Fruit fly (Drosophila melanogaster): ENCODE results near the gene 5-HT2A.

dm6 chr3R:4666014-4666652 is 53.5 kb downstream of the 5-HT2A start:
- TF ChIP-seq eg (GFP tag; IDR thresholded peaks at IDR 0.05) = no peak
- TF ChIP-seq CG6792 (GFP tag; optimal IDR thresholded peaks at IDR 0.05) = no peak
- TF ChIP-seq Sox15 (GFP tag; optimal IDR thresholded peaks at IDR 0.05) = no peak
- TF ChIP-seq fkh (GFP tag; optimal IDR thresholded peaks at IDR 0.05) = no peak
- no peak for TF ChIP-seq CG11294 (GFP tag; IDR thresholded peaks at IDR 0.05)
- TF ChIP-seq ss (GFP tag; optimal IDR thresholded peaks at IDR 0.05) = no peak
- no peak for TF ChIP-seq Hr39 (GFP tag; optimal IDR thresholded peaks at IDR 0.05)
- TF ChIP-seq Gug (GFP tag; IDR thresholded peaks at IDR 0.05) = no peak
- no peak for TF ChIP-seq CG3919 (GFP tag; optimal IDR thresholded peaks at IDR 0.05)
- TF ChIP-seq dac (GFP tag; optimal IDR thresholded peaks at IDR 0.05) = no peak
- no peak for TF ChIP-seq Sox14 (GFP tag; optimal IDR thresholded peaks at IDR 0.05)
